Fruit fly (Drosophila melanogaster): ENCODE results near the gene RhoGEF3.

Gene RhoGEF3

dm6 chr3L:346656-347640, 69.7 kb downstream of the RhoGEF3 start, which contains the start of gene mth (continued):
- TF ChIP-seq CG2120 (GFP tag; optimal IDR thresholded peaks at IDR 0.05) (peak; percentile 66), CG18599 (GFP tag; optimal IDR thresholded peaks at IDR 0.05) (peak; percentile 4), CG7372 (GFP tag; IDR thresholded peaks at IDR 0.05) (no peak), CG7271 (tag; optimal IDR thresholded peaks at IDR 0.05) (no peak), stwl (tag; optimal IDR thresholded peaks at IDR 0.05) (peak; percentile 81), CG4820 (GFP tag; optimal IDR thresholded peaks at IDR 0.05) (peak; percentile 36), gt (GFP tag; IDR thresholded peaks at IDR 0.05) (0 out of 2 replicates have a peak, but pooled peaks have one; percentile 19), phol (tag; optimal IDR thresholded peaks at IDR 0.05) (peak; percentile 77), CG3847 (GFP tag; IDR thresholded peaks at IDR 0.05) (peak; percentile 49), mld (GFP tag; IDR thresholded peaks at IDR 0.05; ENCODE audit: partially characterized antibody) (peak; percentile 93; the same call in 2 of the 3 replicates), CG17568 (GFP tag; optimal IDR thresholded peaks at IDR 0.05) (no peak), fu2 (GFP tag; optimal IDR thresholded peaks at IDR 0.05) (peak; percentile 54), Atf-2 (GFP tag; optimal IDR thresholded peaks at IDR 0.05) (peak; percentile 62), al (GFP tag; IDR thresholded peaks at IDR 0.05) (peak; percentile 56), ap (GFP tag; IDR thresholded peaks at IDR 0.05) (no peak), hkb (optimal IDR thresholded peaks at IDR 0.05) (no peak), hkb (GFP tag; IDR thresholded peaks at IDR 0.05) (no peak), gce (GFP tag; IDR thresholded peaks at IDR 0.05) (0 out of 3 replicates have a peak, but pooled peaks have one; percentile 30), CG5953 (GFP tag; IDR thresholded peaks at IDR 0.05) (no peak), CG4328 (GFP tag; optimal IDR thresholded peaks at IDR 0.05) (no peak), CG14441 (GFP tag; IDR thresholded peaks at IDR 0.05) (peak; percentile 52; the same call in 1 of the 2 replicates), kni (GFP tag; optimal IDR thresholded peaks at IDR 0.05) (peak; percentile 4), CG12219 (GFP tag; optimal IDR thresholded peaks at IDR 0.05) (no peak), CG11696 (GFP tag; IDR thresholded peaks at IDR 0.05) (no peak), CG17612 (GFP tag; IDR thresholded peaks at IDR 0.05) (no peak), CG11723 (GFP tag; optimal IDR thresholded peaks at IDR 0.05) (no peak), Myb (GFP tag; optimal IDR thresholded peaks at IDR 0.05) (peak; percentile 73), wor (GFP tag; IDR thresholded peaks at IDR 0.05) (peak; percentile 30; the same call in 1 of the 2 replicates), CG12299 (tag; optimal IDR thresholded peaks at IDR 0.05) (no peak), ewg (GFP tag; optimal IDR thresholded peaks at IDR 0.05) (peak; percentile 33), jigr1 (GFP tag; IDR thresholded peaks at IDR 0.05) (no peak), ham (GFP tag; IDR thresholded peaks at IDR 0.05) (no peak), Poxn (GFP tag; IDR thresholded peaks at IDR 0.05) (no peak), NC2α (GFP tag; optimal IDR thresholded peaks at IDR 0.05) (peak; percentile 33), CG2678 (tag; optimal IDR thresholded peaks at IDR 0.05) (peak; percentile 34), YL-1 (GFP tag; optimal IDR thresholded peaks at IDR 0.05) (peak; percentile 34), CG11093 (GFP tag; IDR thresholded peaks at IDR 0.05) (no peak), Hr3 (GFP tag; optimal IDR thresholded peaks at IDR 0.05) (no peak), Camta (GFP tag; optimal IDR thresholded peaks at IDR 0.05) (peak; percentile 56), zfh2 (GFP tag; optimal IDR thresholded peaks at IDR 0.05) (peak; percentile 26), Rfx (GFP tag; IDR thresholded peaks at IDR 0.05) (peak; percentile 53; the same call in 1 of the 2 replicates), eyg (GFP tag; optimal IDR thresholded peaks at IDR 0.05) (peak; percentile 45), gsb (GFP tag; IDR thresholded peaks at IDR 0.05) (no peak), CG17361 (GFP tag; IDR thresholded peaks at IDR 0.05) (peak; percentile 62; the same call in 2 of the 3 replicates), Dip3 (GFP tag; optimal IDR thresholded peaks at IDR 0.05) (peak; percentile 57), CG13424 (tag; optimal IDR thresholded peaks at IDR 0.05) (peak; percentile 37), CG1602 (GFP tag; optimal IDR thresholded peaks at IDR 0.05) (peak; percentile 42), CG10462 (GFP tag; optimal IDR thresholded peaks at IDR 0.05) (peak; percentile 24), Med (GFP tag) (peak; percentile 84)

All from whole organism, embryonic.